Worm (Caenorhabditis elegans): ENCODE measurements around the gene F21F8.5.
A peak's percentile ranks its signal among the peaks of the same experiment; 100 is the strongest.

The F21F8.5 gene

ce11 chrV:8245457-8245856 is 20.7 kb downstream of the F21F8.5 start, which contains the start of gene C16D9.5:
Gene C16D9.5, minus strand, starts transcription at chrV:8245557.
- TF ChIP-seq ZK185.1 (tag; optimal IDR thresholded peaks at IDR 0.05; ENCODE audit: poor library complexity, severe bottlenecking) = no peak

ce11 chrV:8243201-8243600 is 22.9 kb downstream of the F21F8.5 start:
- peak; percentile 42 for TF ChIP-seq nhr-80 (tag; optimal IDR thresholded peaks at IDR 0.05)
- TF ChIP-seq sea-2 (GFP tag; IDR thresholded peaks at IDR 0.05) = no peak

- no peak for TF ChIP-seq hmg-20 (GFP tag; IDR thresholded peaks at IDR 0.05)
- TF ChIP-seq B0035.1 (tag; optimal IDR thresholded peaks at IDR 0.05) = no peak
Observed at ce11 chrV:8242798-8243197, 23.3 kb downstream of the F21F8.5 start, which contains the start of gene C16D9.4. Gene C16D9.4, minus strand, starts transcription at chrV:8242898.

- TF ChIP-seq fkh-3 (tag; optimal IDR thresholded peaks at IDR 0.05) = no peak
- no peak for TF ChIP-seq aptf-2 (GFP tag; conservative IDR thresholded peaks at IDR 0.05)
- TF ChIP-seq snpc-3.4 (tag; optimal IDR thresholded peaks at IDR 0.05) = no peak
- TF ChIP-seq Y95B8A.8 (GFP tag; IDR thresholded peaks at IDR 0.05) = no peak
- no peak for TF ChIP-seq aptf-3 (GFP tag; IDR thresholded peaks at IDR 0.05)
- no peak for TF ChIP-seq F55B11.4 (tag; optimal IDR thresholded peaks at IDR 0.05; ENCODE audit: borderline replicate concordance, insufficient read depth)
- TF ChIP-seq tlf-1 (GFP tag; optimal IDR thresholded peaks at IDR 0.05) = no peak
- TF ChIP-seq ztf-3 (GFP tag; optimal IDR thresholded peaks at IDR 0.05) = no peak
- no peak for TF ChIP-seq attf-3 (GFP tag; conservative IDR thresholded peaks at IDR 0.05)
- TF ChIP-seq egl-44 (GFP tag; IDR thresholded peaks at IDR 0.05) = no peak
- TF ChIP-seq die-1 (tag; optimal IDR thresholded peaks at IDR 0.05) = no peak
- no peak for TF ChIP-seq attf-6 (GFP tag; IDR thresholded peaks at IDR 0.05)
Observed at ce11 chrV:8239928-8240327, 26.2 kb downstream of the F21F8.5 start, which contains the start of gene C16D9.3. Gene C16D9.3, minus strand, starts transcription at chrV:8240028.

- TF ChIP-seq cebp-2 (GFP tag; IDR thresholded peaks at IDR 0.05) (no peak), B0336.3 (GFP tag; IDR thresholded peaks at IDR 0.05) (no peak), sptf-2 (GFP tag; optimal IDR thresholded peaks at IDR 0.05) (no peak), nhr-179 (tag; optimal IDR thresholded peaks at IDR 0.05) (no peak), F52B5.7 (tag; optimal IDR thresholded peaks at IDR 0.05) (no peak), dpl-1 (GFP tag; optimal IDR thresholded peaks at IDR 0.05) (no peak), lin-40 (tag; optimal IDR thresholded peaks at IDR 0.05) (no peak), ceh-91 (GFP tag; IDR thresholded peaks at IDR 0.05) (no peak), hmg-1.2 (GFP tag; IDR thresholded peaks at IDR 0.05) (no peak), athp-1 (tag; optimal IDR thresholded peaks at IDR 0.05) (no peak), ccch-3 (GFP tag; optimal IDR thresholded peaks at IDR 0.05) (no peak), egl-44 (GFP tag; IDR thresholded peaks at IDR 0.05) (no peak), nhr-90 (tag; optimal IDR thresholded peaks at IDR 0.05) (no peak), madf-8 (GFP tag; conservative IDR thresholded peaks at IDR 0.05) (no peak), lin-54 (GFP tag; optimal IDR thresholded peaks at IDR 0.05) (no peak), hmg-20 (GFP tag; IDR thresholded peaks at IDR 0.05) (no peak)
Observed at ce11 chrV:8238290-8238689, 27.8 kb downstream of the F21F8.5 start, which contains the start of gene rol-3. Gene rol-3, minus strand, starts transcription at chrV:8238409.

ce11 chrV:8235331-8235730 is 30.8 kb downstream of the F21F8.5 start:
- TF ChIP-seq pbrm-1 (GFP tag; IDR thresholded peaks at IDR 0.05) = peak; percentile 78; the same call in 1 of the 2 replicates
- TF ChIP-seq ztf-6 (GFP tag; IDR thresholded peaks at IDR 0.05) = no peak
- peak; percentile 10 for TF ChIP-seq T07F8.4 (tag; optimal IDR thresholded peaks at IDR 0.05)
- TF ChIP-seq ztf-18 (tag; optimal IDR thresholded peaks at IDR 0.05) = peak; percentile 43
- peak; percentile 18; the same call in 1 of the 2 replicates for TF ChIP-seq F33H1.4 (GFP tag; IDR thresholded peaks at IDR 0.05)
- TF ChIP-seq snpc-3.4 (tag; optimal IDR thresholded peaks at IDR 0.05) = peak; percentile 34
- TF ChIP-seq hlh-26 (GFP tag; conservative IDR thresholded peaks at IDR 0.05) = no peak
- TF ChIP-seq Y79H2A.3 (GFP tag; conservative IDR thresholded peaks at IDR 0.05) = no peak
- TF ChIP-seq F23B12.7 (tag; optimal IDR thresholded peaks at IDR 0.05; ENCODE audit: insufficient read depth) = peak; percentile 60
- peak; percentile 36 for TF ChIP-seq nhr-80 (tag; optimal IDR thresholded peaks at IDR 0.05)
- 0 out of 2 replicates have a peak, but pooled peaks have one; percentile 36 for TF ChIP-seq Y56A3A.18 (GFP tag; IDR thresholded peaks at IDR 0.05)
- peak; percentile 9 for TF ChIP-seq madf-10 (tag; optimal IDR thresholded peaks at IDR 0.05)
- TF ChIP-seq repo-1 (tag; optimal IDR thresholded peaks at IDR 0.05) = no peak
- no peak for TF ChIP-seq sea-2 (GFP tag; IDR thresholded peaks at IDR 0.05)

Measured in whole organism, young adult.